Worm (Caenorhabditis elegans): Measurements from ENCODE around the gene F55G11.7.
A peak's percentile ranks its signal among the peaks of the same experiment; 100 is the strongest.

The F55G11.7 gene

DNA sequence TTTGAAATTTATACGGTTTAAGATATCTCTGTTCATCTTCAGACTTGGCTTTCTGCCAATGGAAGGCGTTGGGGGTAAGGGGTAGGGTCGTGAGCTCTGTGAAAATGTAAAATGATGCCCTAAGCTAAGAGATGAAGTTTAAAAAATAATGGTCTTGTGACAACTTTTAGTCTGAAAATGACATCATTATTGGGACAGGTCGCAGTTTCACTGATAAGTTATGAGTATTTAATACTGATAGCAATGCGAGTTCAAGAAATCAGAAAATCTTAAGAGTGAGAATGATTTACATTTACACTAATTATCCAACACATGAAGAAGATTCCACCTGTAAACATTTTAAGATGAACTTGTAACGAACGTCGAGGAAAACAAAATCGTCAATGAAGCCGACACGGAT, 4.4 kb downstream of the F55G11.7 start:
- TF ChIP-seq nfyb-1 (GFP tag; IDR thresholded peaks at IDR 0.05), result no peak
- peak; percentile 5 for TF ChIP-seq nhr-80 (tag; optimal IDR thresholded peaks at IDR 0.05)

- no peak for TF ChIP-seq lin-35 (GFP tag; optimal IDR thresholded peaks at IDR 0.05)
- TF ChIP-seq mxl-1 (tag; optimal IDR thresholded peaks at IDR 0.05), result no peak
- TF ChIP-seq tlf-1 (GFP tag; optimal IDR thresholded peaks at IDR 0.05), result no peak
- TF ChIP-seq nhr-120 (GFP tag; IDR thresholded peaks at IDR 0.05), result no peak
- TF ChIP-seq sea-2 (GFP tag; IDR thresholded peaks at IDR 0.05), result no peak
- TF ChIP-seq cebp-2 (GFP tag; IDR thresholded peaks at IDR 0.05), result no peak
- TF ChIP-seq ztf-26 (tag; optimal IDR thresholded peaks at IDR 0.05), result no peak
- no peak for TF ChIP-seq madf-10 (tag; optimal IDR thresholded peaks at IDR 0.05)
- TF ChIP-seq F49E8.2 (tag; optimal IDR thresholded peaks at IDR 0.05; ENCODE audit: insufficient read depth), result no peak
- no peak for TF ChIP-seq mes-4 (tag; optimal IDR thresholded peaks at IDR 0.05)
- no peak for TF ChIP-seq lsy-27 (tag; optimal IDR thresholded peaks at IDR 0.05; ENCODE audit: borderline replicate concordance, insufficient read depth)
- no peak for TF ChIP-seq attf-6 (GFP tag; IDR thresholded peaks at IDR 0.05)
- no peak for TF ChIP-seq K12H6.12 (tag; optimal IDR thresholded peaks at IDR 0.05)
- no peak for TF ChIP-seq Y67H2A.10 (GFP tag; conservative IDR thresholded peaks at IDR 0.05)
- TF ChIP-seq unc-62 (GFP tag; optimal IDR thresholded peaks at IDR 0.05), result no peak
- TF ChIP-seq F22D6.2 (tag; optimal IDR thresholded peaks at IDR 0.05), result no peak
- no peak for TF ChIP-seq hmg-1.2 (GFP tag; IDR thresholded peaks at IDR 0.05)
- TF ChIP-seq Y79H2A.3 (GFP tag; conservative IDR thresholded peaks at IDR 0.05), result no peak
- TF ChIP-seq F33H1.4 (GFP tag; IDR thresholded peaks at IDR 0.05), result no peak
- no peak for TF ChIP-seq egl-44 (GFP tag; IDR thresholded peaks at IDR 0.05)
These were observed 4.8 kb downstream of the F55G11.7 start, which contains the start of gene dod-22 for ce11 chrIV:12965074-12965473. Gene dod-22 (plus strand): TSS chrIV:12965374.

DNA sequence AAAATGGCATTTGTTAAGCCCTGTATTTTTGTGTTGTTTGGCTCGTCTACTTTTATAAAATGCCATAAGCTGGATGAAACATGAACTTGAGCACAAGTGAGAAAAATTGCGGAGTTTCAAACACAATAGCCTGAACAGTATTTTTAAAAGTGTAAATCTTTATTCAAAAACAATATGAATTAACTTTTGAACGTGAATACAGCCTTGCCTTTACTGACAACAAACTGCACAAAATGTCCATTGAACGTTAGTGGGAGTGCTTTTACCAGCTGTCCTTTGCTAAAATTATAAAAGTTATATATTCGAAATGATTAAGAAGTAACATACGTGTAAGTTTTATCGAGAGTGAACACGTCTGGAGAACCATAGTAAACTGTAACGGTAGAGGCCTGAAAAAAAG, 7.1 kb downstream of the F55G11.7 start:
- TF ChIP-seq attf-6 (GFP tag; IDR thresholded peaks at IDR 0.05) (no peak), ztf-26 (tag; optimal IDR thresholded peaks at IDR 0.05) (no peak), nfya-2 (GFP tag; IDR thresholded peaks at IDR 0.05) (no peak), nhr-179 (tag; optimal IDR thresholded peaks at IDR 0.05) (no peak), ceh-58 (GFP tag; IDR thresholded peaks at IDR 0.05) (no peak), B0336.3 (GFP tag; IDR thresholded peaks at IDR 0.05) (no peak), zim-3 (tag; optimal IDR thresholded peaks at IDR 0.05) (no peak), hlh-12 (tag; optimal IDR thresholded peaks at IDR 0.05) (no peak), F49E8.2 (tag; optimal IDR thresholded peaks at IDR 0.05; ENCODE audit: insufficient read depth) (no peak), lin-35 (GFP tag; optimal IDR thresholded peaks at IDR 0.05) (no peak), xnd-1 (tag; optimal IDR thresholded peaks at IDR 0.05) (no peak)

DNA sequence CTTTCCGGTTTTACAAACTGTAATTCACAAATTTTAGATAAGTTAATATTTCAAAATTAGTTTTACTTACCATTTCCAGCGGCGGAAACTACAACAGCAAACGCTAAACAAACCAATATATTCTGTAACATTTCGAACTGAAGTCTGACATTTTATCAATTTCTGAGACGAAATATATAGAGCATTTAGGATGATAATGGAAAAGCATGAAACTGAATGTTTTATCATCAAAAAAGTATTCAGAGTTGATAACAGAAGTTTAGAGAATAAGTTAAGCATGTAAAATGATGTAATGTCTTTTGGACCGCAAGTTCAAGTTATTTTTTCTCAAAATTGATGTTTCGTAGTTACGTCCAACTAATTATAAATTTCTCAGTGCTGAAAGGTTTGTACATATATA, 8.9 kb downstream of the F55G11.7 start, which contains the start of gene F55G11.2:
TSS of gene F55G11.2 (minus strand) at position 149 of the 400 bp plus-strand sequence.
- peak; percentile 55 for TF ChIP-seq nhr-80 (tag; optimal IDR thresholded peaks at IDR 0.05)
- no peak for TF ChIP-seq unc-130 (GFP tag; optimal IDR thresholded peaks at IDR 0.05)
- TF ChIP-seq tlf-1 (GFP tag; optimal IDR thresholded peaks at IDR 0.05), result no peak

ce11 chrIV:12971994-12972520, 11.8 kb downstream of the F55G11.7 start:
- TF ChIP-seq nhr-179 (tag; optimal IDR thresholded peaks at IDR 0.05) (no peak), nhr-80 (tag; optimal IDR thresholded peaks at IDR 0.05) (peak; percentile 59)

- TF ChIP-seq Y67H2A.10 (GFP tag; conservative IDR thresholded peaks at IDR 0.05), result no peak
- TF ChIP-seq B0261.1 (tag; optimal IDR thresholded peaks at IDR 0.05), result no peak
- no peak for TF ChIP-seq lsy-27 (tag; optimal IDR thresholded peaks at IDR 0.05; ENCODE audit: borderline replicate concordance, insufficient read depth)
- TF ChIP-seq chd-7 (tag; optimal IDR thresholded peaks at IDR 0.05), result no peak
- no peak for TF ChIP-seq dpl-1 (GFP tag; optimal IDR thresholded peaks at IDR 0.05)
- TF ChIP-seq K11D2.4 (GFP tag; IDR thresholded peaks at IDR 0.05), result no peak
- TF ChIP-seq ztf-28 (GFP tag; IDR thresholded peaks at IDR 0.05), result no peak
- TF ChIP-seq F57A8.1 (GFP tag; optimal IDR thresholded peaks at IDR 0.05), result no peak
- no peak for TF ChIP-seq ekl-4 (GFP tag; IDR thresholded peaks at IDR 0.05)
- no peak for TF ChIP-seq pbrm-1 (GFP tag; IDR thresholded peaks at IDR 0.05)
- no peak for TF ChIP-seq mcd-1 (GFP tag; IDR thresholded peaks at IDR 0.05)
- no peak for TF ChIP-seq madf-10 (tag; optimal IDR thresholded peaks at IDR 0.05)
- no peak for TF ChIP-seq attf-6 (GFP tag; IDR thresholded peaks at IDR 0.05)
- no peak for TF ChIP-seq K12H6.12 (tag; optimal IDR thresholded peaks at IDR 0.05)
- TF ChIP-seq F52B5.7 (tag; optimal IDR thresholded peaks at IDR 0.05), result no peak
- no peak for TF ChIP-seq Y53F4B.3 (GFP tag; IDR thresholded peaks at IDR 0.05)
These were observed 12.5 kb downstream of the F55G11.7 start for ce11 chrIV:12972780-12973179.

Measured in whole organism, young adult.